Worm (Caenorhabditis elegans): Measurements from ENCODE around the gene F32D8.15.

- no peak for TF ChIP-seq snpc-4 (tag; optimal IDR thresholded peaks at IDR 0.05)
- TF ChIP-seq lsy-2 (tag; optimal IDR thresholded peaks at IDR 0.05), result no peak
- TF ChIP-seq unc-86 (tag; optimal IDR thresholded peaks at IDR 0.05), result no peak
- no peak for TF ChIP-seq nhr-237 (tag; optimal IDR thresholded peaks at IDR 0.05)
- TF ChIP-seq swsn-7 (tag; optimal IDR thresholded peaks at IDR 0.05), result no peak
- no peak for TF ChIP-seq snu-23 (GFP tag; optimal IDR thresholded peaks at IDR 0.05)
- TF ChIP-seq irx-1 (tag; optimal IDR thresholded peaks at IDR 0.05), result no peak
These were observed 20.9 kb downstream of the F32D8.15 start, which contains the start of gene F58B4.6 for ce11 chrV:10924731-10925130.
